Worm (Caenorhabditis elegans) whole organism, L1 larva: Measurements from ENCODE around the gene Y75B8A.63.

Experiments used
- C04F5.9 ChIP-seq: sonication (generic microtip); optimal IDR thresholded peaks from 2 replicates; lab custom pipeline; 2016; ENCODE audit warnings: missing genetic modification characterization, missing compliant biosample characterization
- C16A3.4 ChIP-seq: fragments of 150-350 bp; optimal IDR thresholded peaks from 2 replicates; lab custom pipeline; 2014; ENCODE audit warnings: missing biosample characterization, missing genetic modification characterization
- C34B4.2 ChIP-seq: sonication (generic microtip); optimal IDR thresholded peaks from 2 replicates; lab custom pipeline; 2017; ENCODE audit warnings: mild to moderate bottlenecking, missing genetic modification characterization, missing compliant biosample characterization
- Y116A8C.19 ChIP-seq: sonication (generic microtip); optimal IDR thresholded peaks from 2 replicates; lab custom pipeline; 2016; ENCODE audit warnings: missing compliant biosample characterization, missing genetic modification characterization, borderline replicate concordance
- ama-1 ChIP-seq: fragments of 150-350 bp; optimal IDR thresholded peaks from 2 replicates; lab custom pipeline; 2014
- blmp-1 ChIP-seq: fragments of 150-350 bp; optimal IDR thresholded peaks from 2 replicates; lab custom pipeline; 2014; ENCODE audit warnings: missing biosample characterization, missing genetic modification characterization
- ceh-63 ChIP-seq: fragments of 200-800 bp; sonication (Bioruptor generic); optimal IDR thresholded peaks from 2 replicates; lab custom pipeline; 2018; ENCODE audit warnings: mild to moderate bottlenecking, missing genetic modification characterization, missing compliant biosample characterization
- ceh-82 ChIP-seq, 3 experiments: fragments of 150-350 bp in 1 of 3; sonication (generic microtip) in 2 of 3; optimal IDR thresholded peaks; 2 replicates each; lab custom pipeline; 2014 to 2017; ENCODE audit warnings: missing biosample characterization in 3 of 3, missing genetic modification characterization in 3 of 3
- efl-1 ChIP-seq, 4 experiments: fragments of 150-350 bp; optimal IDR thresholded peaks in 3 of 4; peaks in 1 of 4; 1 replicate in 1 of 4; 2 replicates in 3 of 4; lab custom pipeline; 2014; ENCODE audit warnings: missing biosample characterization in 2 of 4, missing genetic modification characterization in 2 of 4, missing genetic modification reagents in 2 of 4
- efl-3 ChIP-seq: fragments of 200-800 bp; sonication (Bioruptor generic); optimal IDR thresholded peaks from 2 replicates; lab custom pipeline; 2018; ENCODE audit warnings: mild to moderate bottlenecking, missing genetic modification characterization, missing compliant biosample characterization
- egl-27 ChIP-seq, 2 experiments: fragments of 150-350 bp in 1 of 2; sonication (generic microtip); optimal IDR thresholded peaks; 3 replicates each; lab custom pipeline; 2017 to 2018; ENCODE audit warnings: missing biosample characterization in 2 of 2, missing genetic modification characterization in 2 of 2, missing genetic modification reagents in 2 of 2
- elt-2 ChIP-seq: sonication (generic microtip); optimal IDR thresholded peaks from 2 replicates; lab custom pipeline; 2016; ENCODE audit warnings: missing genetic modification characterization, mild to moderate bottlenecking, inconsistent platforms, missing compliant biosample characterization, missing genetic modification reagents
- elt-3 ChIP-seq, 6 experiments: fragments of 150-350 bp in 1 of 6; sonication (generic microtip); optimal IDR thresholded peaks; 2 replicates each; lab custom pipeline; 2017 to 2018; ENCODE audit warnings: missing biosample characterization in 6 of 6, missing genetic modification characterization in 6 of 6, inconsistent platforms in 1 of 6
- ets-5 ChIP-seq: fragments of 200-800 bp; sonication (Bioruptor generic); IDR thresholded peaks from 2 replicates; pipeline ENCODE4 v1.3.6; 2022; ENCODE audit warnings: missing genetic modification characterization, missing compliant biosample characterization
- isw-1 ChIP-seq: fragments of 200-800 bp; sonication (Bioruptor generic); IDR thresholded peaks from 2 replicates; pipeline ENCODE4 v1.3.6; 2022; ENCODE audit warnings: missing genetic modification characterization, missing compliant biosample characterization
- jun-1 ChIP-seq: fragments of 150-350 bp; optimal IDR thresholded peaks from 2 replicates; lab custom pipeline; 2014; ENCODE audit warnings: missing biosample characterization, missing genetic modification reagents, missing genetic modification characterization
- lin-14 ChIP-seq: fragments of 200-800 bp; sonication (Bioruptor generic); optimal IDR thresholded peaks from 2 replicates; lab custom pipeline; 2018; ENCODE audit warnings: mild to moderate bottlenecking, missing genetic modification characterization, moderate library complexity, missing compliant biosample characterization
- lin-35 ChIP-seq, 2 experiments: fragments of 150-350 bp; optimal IDR thresholded peaks; 2 replicates each; lab custom pipeline; 2014; ENCODE audit warnings: missing biosample characterization in 2 of 2, missing genetic modification characterization in 2 of 2, missing genetic modification reagents in 2 of 2
- lin-39 ChIP-seq: fragments of 150-350 bp; optimal IDR thresholded peaks from 2 replicates; lab custom pipeline; 2014; ENCODE audit warnings: missing biosample characterization, missing genetic modification reagents, missing genetic modification characterization
- lir-3 ChIP-seq: sonication (generic microtip); optimal IDR thresholded peaks from 2 replicates; lab custom pipeline; 2016; ENCODE audit warnings: mild to moderate bottlenecking, missing genetic modification characterization, moderate library complexity, missing compliant biosample characterization; ENCODE audit not compliant: poor library complexity
- lsy-2 ChIP-seq, 2 experiments: fragments of 150-350 bp; optimal IDR thresholded peaks; 2 replicates each; lab custom pipeline; 2014; ENCODE audit warnings: missing biosample characterization in 2 of 2, missing genetic modification characterization in 2 of 2
- mdl-1 ChIP-seq, 2 experiments: fragments of 150-350 bp; optimal IDR thresholded peaks; 2 replicates each; lab custom pipeline; 2014 to 2017; ENCODE audit warnings: missing biosample characterization in 2 of 2, missing genetic modification characterization in 2 of 2, inconsistent platforms in 1 of 2
- mep-1 ChIP-seq: fragments of 150-350 bp; optimal IDR thresholded peaks from 2 replicates; lab custom pipeline; 2014; ENCODE audit warnings: missing biosample characterization, missing genetic modification characterization
- nhr-12 ChIP-seq: sonication (generic microtip); optimal IDR thresholded peaks from 2 replicates; lab custom pipeline; 2017; ENCODE audit warnings: missing biosample characterization, missing genetic modification characterization
- nhr-19 ChIP-seq: fragments of 200-800 bp; sonication (Bioruptor generic); conservative IDR thresholded peaks from 2 replicates; pipeline ENCODE4 v1.3.6; 2022; ENCODE audit warnings: missing genetic modification characterization, missing compliant biosample characterization
- nhr-47 ChIP-seq: sonication (generic microtip); optimal IDR thresholded peaks from 2 replicates; lab custom pipeline; 2016; ENCODE audit warnings: mild to moderate bottlenecking, missing genetic modification characterization, moderate library complexity, missing compliant biosample characterization
- nhr-85 ChIP-seq: sonication (generic microtip); peaks from one replicate; lab custom pipeline; 2016; ENCODE audit warnings: missing genetic modification characterization, inconsistent platforms, missing compliant biosample characterization
- nhr-90 ChIP-seq: sonication (generic microtip); optimal IDR thresholded peaks from 2 replicates; lab custom pipeline; 2016; ENCODE audit warnings: mild to moderate bottlenecking, missing genetic modification characterization, missing compliant biosample characterization; ENCODE audit not compliant: poor library complexity
- pag-3 ChIP-seq: sonication (generic microtip); optimal IDR thresholded peaks from 2 replicates; lab custom pipeline; 2017; ENCODE audit warnings: missing genetic modification characterization, mild to moderate bottlenecking, missing compliant biosample characterization, antibody characterized with exemption, borderline replicate concordance; ENCODE audit not compliant: insufficient read depth
- pax-3 ChIP-seq: fragments of 200-800 bp; sonication (Bioruptor generic); optimal IDR thresholded peaks from 2 replicates; lab custom pipeline; 2018; ENCODE audit warnings: mild to moderate bottlenecking, missing genetic modification characterization, moderate library complexity, missing compliant biosample characterization
- pqm-1 ChIP-seq: sonication (generic microtip); optimal IDR thresholded peaks from 3 replicates; lab custom pipeline; 2017; ENCODE audit warnings: missing biosample characterization, missing genetic modification characterization
- snu-23 ChIP-seq: sonication (generic microtip); optimal IDR thresholded peaks from 2 replicates; lab custom pipeline; 2016; ENCODE audit warnings: missing genetic modification characterization, missing compliant biosample characterization
- sptf-1 ChIP-seq: fragments of 150-350 bp; optimal IDR thresholded peaks from 2 replicates; lab custom pipeline; 2014; ENCODE audit warnings: missing biosample characterization, missing genetic modification characterization
- sup-37 ChIP-seq: fragments of 200-800 bp; sonication (Bioruptor generic); optimal IDR thresholded peaks from 2 replicates; lab custom pipeline; 2018; ENCODE audit warnings: mild to moderate bottlenecking, missing genetic modification characterization, missing compliant biosample characterization
- swsn-7 ChIP-seq: sonication (generic microtip); optimal IDR thresholded peaks from 2 replicates; lab custom pipeline; 2016; ENCODE audit warnings: missing genetic modification characterization, missing compliant biosample characterization
- tbx-2 ChIP-seq: sonication (generic microtip); optimal IDR thresholded peaks from 2 replicates; lab custom pipeline; 2016; ENCODE audit warnings: missing genetic modification characterization, missing compliant biosample characterization
- tlp-1 ChIP-seq: fragments of 150-350 bp; optimal IDR thresholded peaks from 2 replicates; lab custom pipeline; 2014; ENCODE audit warnings: missing biosample characterization, missing genetic modification characterization
- unc-30 ChIP-seq: sonication (generic microtip); optimal IDR thresholded peaks from 2 replicates; lab custom pipeline; 2017; ENCODE audit warnings: missing biosample characterization, missing genetic modification characterization
- unc-62 ChIP-seq: fragments of 150-350 bp; optimal IDR thresholded peaks from 2 replicates; lab custom pipeline; 2014; ENCODE audit warnings: missing biosample characterization, missing genetic modification reagents, missing genetic modification characterization
- unc-86 ChIP-seq: sonication (generic microtip); optimal IDR thresholded peaks from 2 replicates; lab custom pipeline; 2016; ENCODE audit warnings: missing genetic modification characterization, missing compliant biosample characterization
- unc-98 ChIP-seq: fragments of 200-800 bp; sonication (Bioruptor generic); IDR thresholded peaks from 2 replicates; pipeline ENCODE4 v1.3.6; 2022; ENCODE audit warnings: missing genetic modification characterization, missing compliant biosample characterization
- vab-15 ChIP-seq: sonication (generic microtip); optimal IDR thresholded peaks from 2 replicates; lab custom pipeline; 2017; ENCODE audit warnings: missing genotype, mild to moderate bottlenecking, missing genetic modification characterization, missing compliant biosample characterization
- zag-1 ChIP-seq: fragments of 150-350 bp; optimal IDR thresholded peaks from 2 replicates; lab custom pipeline; 2014; ENCODE audit warnings: missing biosample characterization, missing genetic modification characterization
- ztf-4 ChIP-seq: fragments of 150-350 bp; optimal IDR thresholded peaks from 2 replicates; lab custom pipeline; 2014; ENCODE audit warnings: missing biosample characterization, missing genetic modification characterization

The Y75B8A.63 gene

DNA sequence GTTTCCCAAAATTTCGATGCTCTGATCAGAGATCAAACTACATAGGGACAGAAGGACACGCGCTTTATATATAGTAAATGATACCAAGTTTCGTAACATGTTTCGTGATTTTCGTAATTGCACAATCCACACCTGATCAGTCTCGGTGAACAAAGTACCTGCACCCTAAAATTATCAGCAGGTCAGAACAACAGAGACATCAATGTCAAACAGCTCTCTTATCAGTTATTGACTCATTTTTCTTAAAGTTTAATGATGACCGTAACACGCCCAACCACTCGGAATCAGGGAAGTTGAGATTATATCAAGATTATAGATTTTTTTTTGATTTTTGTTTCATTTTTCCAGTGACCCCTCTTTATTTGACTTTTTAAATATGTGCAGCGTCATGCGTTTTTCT, 10.3 kb upstream of the Y75B8A.63 start (continued):
- TF ChIP-seq lin-35 (GFP tag; optimal IDR thresholded peaks at IDR 0.05; lab: Kevin White, UChicago) (peak in 1 of 2 experiments; percentile 30), lir-3 (tag; lab: Kevin White, UChicago) (no peak), C34B4.2 (tag; lab: Kevin White, UChicago) (no peak), swsn-7 (tag; lab: Kevin White, UChicago) (no peak), lsy-2 (tag; optimal IDR thresholded peaks at IDR 0.05; lab: Kevin White, UChicago) (no peak), Y116A8C.19 (tag; lab: Kevin White, UChicago) (no peak), snu-23 (GFP tag; lab: Kevin White, UChicago) (no peak), pax-3 (tag; lab: Kevin White, UChicago) (peak; percentile 16), elt-2 (tag; lab: Kevin White, UChicago) (peak; percentile 86)

DNA sequence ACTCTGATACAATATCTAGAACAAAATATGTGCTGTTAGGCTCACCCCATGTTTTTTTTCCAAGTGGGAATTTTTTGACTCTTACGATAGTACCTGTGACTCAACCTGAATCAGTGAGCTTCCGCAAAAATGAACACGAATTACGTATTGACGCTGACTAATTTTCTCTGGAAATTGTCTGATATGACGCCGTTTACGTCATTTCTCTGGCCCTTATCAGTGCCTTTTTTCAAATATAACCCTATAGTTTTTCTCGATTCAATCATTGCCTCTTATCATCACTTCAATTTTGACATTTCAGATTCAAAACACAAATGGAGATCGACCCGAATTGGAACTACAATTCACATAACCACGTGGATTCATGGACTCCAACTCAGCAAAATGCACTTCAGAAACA, 9.0 kb upstream of the Y75B8A.63 start, which contains the start of gene Y75B8A.28:
Gene Y75B8A.28, plus strand, starts transcription at position 296 of the 400 bp plus-strand sequence.
- TF ChIP-seq jun-1 (tag; lab: Kevin White, UChicago) = peak; percentile 78
- TF ChIP-seq pqm-1 (tag; lab: Kevin White, UChicago) = peak; percentile 97
- TF ChIP-seq lin-35 (GFP tag; optimal IDR thresholded peaks at IDR 0.05; lab: Kevin White, UChicago) = peak in 1 of 2 experiments; percentile 18
- TF ChIP-seq elt-2 (tag; lab: Kevin White, UChicago) = peak; percentile 80
- no peak for TF ChIP-seq unc-30
- no peak for TF ChIP-seq efl-1 (optimal IDR thresholded peaks at IDR 0.05; lab: Kevin White, UChicago)
- TF ChIP-seq efl-1 (GFP tag; optimal IDR thresholded peaks at IDR 0.05 in 1 of 2; lab: Kevin White, UChicago) = peak in 1 of 2 experiments; percentile 60
- no peak for TF ChIP-seq tbx-2 (tag; lab: Kevin White, UChicago)
- TF ChIP-seq tlp-1 (tag; lab: Kevin White, UChicago) = peak; percentile 13
- peak; percentile 52 for TF ChIP-seq pax-3 (tag; lab: Kevin White, UChicago)
- TF ChIP-seq, all 84 proteins: peak for 7

DNA sequence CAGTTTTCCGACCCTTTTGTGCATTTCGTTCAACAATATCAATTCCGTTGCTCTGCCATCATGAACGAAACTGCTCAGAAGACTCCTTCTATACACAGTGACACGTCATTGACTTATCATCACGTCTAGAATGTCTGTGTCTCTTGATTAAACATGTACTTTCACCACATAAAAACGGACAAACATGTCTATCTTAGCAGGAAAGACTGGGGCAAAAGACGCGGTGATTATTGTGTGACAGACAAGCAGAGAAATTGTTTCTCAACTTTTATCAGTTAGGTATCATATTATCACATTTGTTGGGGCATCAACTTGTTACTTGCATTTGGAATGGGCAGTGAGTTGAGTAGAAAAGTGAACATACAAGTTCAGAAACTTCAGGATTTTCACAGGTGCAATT, 2.5 kb upstream of the Y75B8A.63 start:
- TF ChIP-seq efl-3 (GFP tag; lab: Kevin White, UChicago) = no peak
- peak; percentile 37 for TF ChIP-seq lin-14 (GFP tag; lab: Kevin White, UChicago)
- TF ChIP-seq nhr-19 (GFP tag; lab: Robert Waterston, UW) = 0 out of 2 replicates have a peak, but pooled peaks have one; percentile 5
- peak; percentile 11 for TF ChIP-seq jun-1 (tag; lab: Kevin White, UChicago)
- TF ChIP-seq mdl-1 (tag; optimal IDR thresholded peaks at IDR 0.05; lab: Kevin White, UChicago) = no peak
- no peak for TF ChIP-seq ceh-82 (tag; optimal IDR thresholded peaks at IDR 0.05; lab: Kevin White, UChicago)
- TF ChIP-seq sup-37 = no peak
- peak; percentile 14 for TF ChIP-seq nhr-90 (tag; lab: Kevin White, UChicago)
- no peak for TF ChIP-seq ama-1 (lab: Kevin White, UChicago)
- TF ChIP-seq C16A3.4 (tag; lab: Kevin White, UChicago) = no peak
- TF ChIP-seq unc-98 = no peak
- peak; percentile 10 for TF ChIP-seq mep-1
- TF ChIP-seq nhr-85 (tag; lab: Kevin White, UChicago) = peak; percentile 68
- peak in 1 of 2 experiments; percentile 50 for TF ChIP-seq lin-35 (GFP tag; optimal IDR thresholded peaks at IDR 0.05; lab: Kevin White, UChicago)
- no peak for TF ChIP-seq nhr-12 (tag; lab: Kevin White, UChicago)
- TF ChIP-seq vab-15 (tag; lab: Kevin White, UChicago) = no peak
- TF ChIP-seq elt-2 (tag; lab: Kevin White, UChicago) = peak; percentile 82
- no peak for TF ChIP-seq efl-1 (optimal IDR thresholded peaks at IDR 0.05; lab: Kevin White, UChicago)
- TF ChIP-seq efl-1 (GFP tag; optimal IDR thresholded peaks at IDR 0.05 in 1 of 2; lab: Kevin White, UChicago) = peak in 1 of 2 experiments; percentile 64
- TF ChIP-seq snu-23 (GFP tag; lab: Kevin White, UChicago) = peak; percentile 26
- TF ChIP-seq blmp-1 = peak; percentile 11
- TF ChIP-seq elt-3 (tag; optimal IDR thresholded peaks at IDR 0.05; lab: Kevin White, UChicago) = peak in 1 of 6 experiments; percentile 86
- no peak for TF ChIP-seq unc-62 (GFP tag; lab: Kevin White, UChicago)

DNA sequence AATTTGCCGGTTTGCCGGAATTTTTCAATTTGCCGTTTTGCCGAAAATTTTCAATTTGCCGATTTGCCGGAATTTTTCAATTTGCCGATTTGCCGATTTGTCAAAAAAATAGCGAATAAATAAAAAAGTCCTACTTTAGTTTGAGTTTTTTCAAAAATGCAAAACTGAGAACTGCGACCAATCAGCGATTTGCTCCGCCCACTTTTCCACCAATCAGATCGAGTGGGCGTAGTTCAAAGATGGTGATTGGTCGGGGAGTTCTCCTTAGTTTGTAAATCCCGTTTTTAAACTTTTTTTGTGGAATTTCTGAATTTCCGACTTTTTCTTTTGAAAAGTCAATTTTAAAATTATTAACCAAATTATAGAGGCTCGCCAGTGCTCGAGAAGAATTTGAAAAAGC, 3.6 kb downstream of the Y75B8A.63 start:
- TF ChIP-seq ceh-63 (GFP tag; lab: Kevin White, UChicago) (no peak), pag-3 (tag; lab: Kevin White, UChicago) (no peak), ztf-4 (tag; lab: Kevin White, UChicago) (no peak), egl-27 (tag; optimal IDR thresholded peaks at IDR 0.05; lab: Kevin White, UChicago) (no peak), nhr-85 (tag; lab: Kevin White, UChicago) (no peak), ets-5 (GFP tag; lab: Robert Waterston, UW) (no peak), lin-39 (tag; lab: Kevin White, UChicago) (no peak), zag-1 (tag; lab: Kevin White, UChicago) (no peak), isw-1 (GFP tag; lab: Robert Waterston, UW) (no peak), lsy-2 (tag; optimal IDR thresholded peaks at IDR 0.05; lab: Kevin White, UChicago) (no peak), unc-86 (tag; lab: Kevin White, UChicago) (no peak), unc-30 (no peak), sptf-1 (tag; lab: Kevin White, UChicago) (no peak), nhr-90 (tag; lab: Kevin White, UChicago) (no peak), nhr-47 (tag; lab: Kevin White, UChicago) (no peak), C04F5.9 (tag; lab: Kevin White, UChicago) (no peak), mep-1 (no peak), nhr-12 (tag; lab: Kevin White, UChicago) (no peak)
